Worm (Caenorhabditis elegans): ENCODE measurements around the gene srw-29.
"Not testable (repeated sequence)": the region's sequence is repeated elsewhere in the genome, so short reads cannot be mapped to it uniquely, and the experiment has no call there.

Gene srw-29

ce11 chrV:16393728-16394127 lies 30.6 kb downstream of the srw-29 start, which contains the start of gene srd-63:
Gene srd-63, minus strand, starts transcription at chrV:16393828.
- TF ChIP-seq ceh-36 (tag; optimal IDR thresholded peaks at IDR 0.05), result no peak
- no peak for TF ChIP-seq tbx-11 (GFP tag; IDR thresholded peaks at IDR 0.05)
- no peak for TF ChIP-seq hmbx-1 (tag; optimal IDR thresholded peaks at IDR 0.05)
- TF ChIP-seq pes-1 (GFP tag; IDR thresholded peaks at IDR 0.05), result no peak
- no peak for TF ChIP-seq ets-7 (tag; optimal IDR thresholded peaks at IDR 0.05)
- no peak for TF ChIP-seq B0310.2 (tag; optimal IDR thresholded peaks at IDR 0.05)
- TF ChIP-seq hmg-4 (GFP tag; optimal IDR thresholded peaks at IDR 0.05), result no peak
- TF ChIP-seq F13C5.2 (tag; optimal IDR thresholded peaks at IDR 0.05), result no peak
- no peak for TF ChIP-seq tbx-37 (GFP tag; conservative IDR thresholded peaks at IDR 0.05)
- no peak for TF ChIP-seq ama-1 (optimal IDR thresholded peaks at IDR 0.05)
- TF ChIP-seq hnd-1 (tag; optimal IDR thresholded peaks at IDR 0.05), result no peak
- TF ChIP-seq ceh-13 (GFP tag; optimal IDR thresholded peaks at IDR 0.05), result no peak

DNA sequence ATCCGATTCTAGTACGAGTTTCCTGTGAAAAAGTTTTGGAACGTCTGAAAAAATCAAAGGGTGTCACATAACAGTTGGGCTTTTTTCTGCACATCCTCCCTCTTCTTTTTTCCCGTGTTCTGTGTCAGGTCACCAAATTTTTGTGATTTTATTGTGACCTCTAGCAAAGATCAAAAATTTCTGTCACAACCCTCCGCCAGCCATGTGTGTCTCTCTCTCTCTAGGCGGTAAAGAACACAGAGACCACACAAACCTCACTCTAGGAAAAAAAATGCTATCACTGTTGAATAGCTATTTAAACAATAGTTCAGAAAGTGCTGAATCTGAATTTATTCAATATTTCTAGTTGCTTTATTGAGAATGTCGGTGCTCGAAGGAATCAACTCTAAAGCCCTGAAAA lies 33.7 kb downstream of the srw-29 start, which contains the start of gene gst-44:
Gene gst-44, plus strand, starts transcription at position 237 of the 400 bp plus-strand sequence.
- no peak for TF ChIP-seq pes-1 (GFP tag; IDR thresholded peaks at IDR 0.05)
- no peak for TF ChIP-seq tra-4 (tag; optimal IDR thresholded peaks at IDR 0.05)
- no peak for TF ChIP-seq ceh-36 (tag; optimal IDR thresholded peaks at IDR 0.05)
- no peak for TF ChIP-seq aly-1 (tag; optimal IDR thresholded peaks at IDR 0.05)
- no peak for TF ChIP-seq ama-1 (optimal IDR thresholded peaks at IDR 0.05)
- no peak for TF ChIP-seq ets-7 (tag; optimal IDR thresholded peaks at IDR 0.05)
- TF ChIP-seq hmbx-1 (tag; optimal IDR thresholded peaks at IDR 0.05), result no peak
- no peak for TF ChIP-seq scrt-1 (GFP tag; IDR thresholded peaks at IDR 0.05)
- TF ChIP-seq B0310.2 (tag; optimal IDR thresholded peaks at IDR 0.05), result no peak
- no peak for TF ChIP-seq hmg-4 (GFP tag; optimal IDR thresholded peaks at IDR 0.05)
- no peak for TF ChIP-seq sea-1 (GFP tag; conservative IDR thresholded peaks at IDR 0.05)
- no peak for TF ChIP-seq flt-1 (GFP tag; IDR thresholded peaks at IDR 0.05)
- no peak for TF ChIP-seq ceh-13 (GFP tag; optimal IDR thresholded peaks at IDR 0.05)
- TF ChIP-seq F13C5.2 (tag; optimal IDR thresholded peaks at IDR 0.05), result no peak
- TF ChIP-seq hnd-1 (tag; optimal IDR thresholded peaks at IDR 0.05), result no peak
- TF ChIP-seq tbx-11 (GFP tag; IDR thresholded peaks at IDR 0.05), result no peak

DNA sequence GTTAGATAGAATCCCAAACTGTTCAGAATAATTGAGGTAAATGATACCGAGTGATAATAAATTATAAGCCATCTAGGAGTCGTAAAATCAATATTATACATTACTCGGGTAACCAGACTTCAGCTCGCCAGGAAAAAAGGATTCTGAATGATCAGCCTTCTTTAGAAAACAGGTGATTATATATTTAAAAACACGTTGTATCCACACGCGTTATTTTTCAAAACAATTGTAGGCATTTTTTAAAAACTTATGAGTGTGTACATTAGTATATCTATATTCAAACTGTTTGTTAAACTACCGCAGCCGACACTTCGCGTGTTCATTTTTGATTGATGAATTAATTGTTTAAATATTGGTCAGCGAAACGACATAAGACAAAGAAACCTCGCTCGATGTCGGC lies 36.1 kb downstream of the srw-29 start, which contains the start of gene sri-65:
Gene sri-65, minus strand, starts transcription at position 101 of the 400 bp plus-strand sequence.
- TF ChIP-seq aly-1 (tag; optimal IDR thresholded peaks at IDR 0.05) (no peak), hmbx-1 (tag; optimal IDR thresholded peaks at IDR 0.05) (no peak), F13C5.2 (tag; optimal IDR thresholded peaks at IDR 0.05) (no peak), B0310.2 (tag; optimal IDR thresholded peaks at IDR 0.05) (no peak), tbx-37 (GFP tag; conservative IDR thresholded peaks at IDR 0.05) (no peak), tra-4 (tag; optimal IDR thresholded peaks at IDR 0.05) (no peak), pes-1 (GFP tag; IDR thresholded peaks at IDR 0.05) (no peak), hnd-1 (tag; optimal IDR thresholded peaks at IDR 0.05) (no peak), ceh-13 (GFP tag; optimal IDR thresholded peaks at IDR 0.05) (no peak), hmg-4 (GFP tag; optimal IDR thresholded peaks at IDR 0.05) (no peak), tbx-11 (GFP tag; IDR thresholded peaks at IDR 0.05) (no peak)

- TF ChIP-seq scrt-1 (GFP tag; IDR thresholded peaks at IDR 0.05); tra-4 (tag; optimal IDR thresholded peaks at IDR 0.05); B0310.2 (tag; optimal IDR thresholded peaks at IDR 0.05): not testable (repeated sequence)
Observed at ce11 chrV:16383729-16384128, 40.6 kb downstream of the srw-29 start, which contains the start of gene F13A7.7. Gene F13A7.7, minus strand, starts transcription at chrV:16383829.

DNA sequence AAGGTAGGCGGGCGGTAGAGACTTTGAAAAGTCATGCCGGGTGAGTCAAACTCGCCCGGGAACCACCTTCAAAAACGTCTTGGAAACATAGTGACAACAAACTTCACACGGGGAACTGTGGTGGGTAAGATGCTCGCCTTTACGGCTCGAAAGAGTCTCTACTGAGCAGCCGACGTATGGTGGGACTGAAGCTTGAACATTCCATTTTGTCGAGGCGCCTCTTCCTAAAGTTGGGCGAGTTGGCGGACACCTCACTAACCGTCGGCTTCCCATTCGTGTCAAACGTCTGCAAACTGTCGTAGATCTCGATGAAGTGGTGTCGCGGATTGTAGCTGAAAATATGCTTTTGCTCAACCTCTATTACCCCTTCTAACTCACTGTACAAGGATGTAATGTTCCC lies 41.4 kb downstream of the srw-29 start:
- TF ChIP-seq scrt-1 (GFP tag; IDR thresholded peaks at IDR 0.05), result no peak
- TF ChIP-seq flt-1 (GFP tag; IDR thresholded peaks at IDR 0.05), result no peak
- no peak for TF ChIP-seq ceh-36 (tag; optimal IDR thresholded peaks at IDR 0.05)
- TF ChIP-seq pes-1 (GFP tag; IDR thresholded peaks at IDR 0.05), result no peak
- no peak for TF ChIP-seq ceh-13 (GFP tag; optimal IDR thresholded peaks at IDR 0.05)
- no peak for TF ChIP-seq ama-1 (optimal IDR thresholded peaks at IDR 0.05)
- no peak for TF ChIP-seq sea-1 (GFP tag; conservative IDR thresholded peaks at IDR 0.05)
- no peak for TF ChIP-seq ets-7 (tag; optimal IDR thresholded peaks at IDR 0.05)
- TF ChIP-seq hmbx-1 (tag; optimal IDR thresholded peaks at IDR 0.05), result no peak
- no peak for TF ChIP-seq F13C5.2 (tag; optimal IDR thresholded peaks at IDR 0.05)
- no peak for TF ChIP-seq B0310.2 (tag; optimal IDR thresholded peaks at IDR 0.05)
- TF ChIP-seq hnd-1 (tag; optimal IDR thresholded peaks at IDR 0.05), result no peak
- no peak for TF ChIP-seq tbx-37 (GFP tag; conservative IDR thresholded peaks at IDR 0.05)

ce11 chrV:16377849-16378248 lies 46.5 kb downstream of the srw-29 start, which contains the start of gene F13A7.1:
Gene F13A7.1, minus strand, starts transcription at chrV:16377949.
- TF ChIP-seq hmbx-1 (tag; optimal IDR thresholded peaks at IDR 0.05) (no peak), ama-1 (optimal IDR thresholded peaks at IDR 0.05) (no peak), tbx-37 (GFP tag; conservative IDR thresholded peaks at IDR 0.05) (no peak), tra-4 (tag; optimal IDR thresholded peaks at IDR 0.05) (no peak), F13C5.2 (tag; optimal IDR thresholded peaks at IDR 0.05) (no peak)

DNA sequence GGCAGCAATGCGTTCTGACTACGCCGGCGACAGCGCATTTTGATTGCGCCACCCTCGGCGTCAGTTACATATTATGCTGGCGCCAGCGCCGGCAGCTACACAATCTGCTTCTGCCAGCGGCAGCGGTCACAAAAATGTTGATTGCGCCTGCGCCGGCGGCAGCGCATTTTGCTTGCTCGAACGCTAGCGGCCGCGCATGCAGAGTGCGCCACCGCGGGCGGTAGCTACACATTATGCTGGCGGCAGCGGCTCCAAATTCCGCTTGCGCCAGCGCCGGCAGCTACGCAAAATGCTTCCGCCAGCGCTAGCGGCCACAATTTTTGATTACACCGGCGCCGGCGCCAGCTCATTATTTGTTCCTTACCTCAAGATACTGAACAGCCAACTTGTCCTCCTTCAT lies 47.1 kb downstream of the srw-29 start:
- TF ChIP-seq tbx-11 (GFP tag; IDR thresholded peaks at IDR 0.05) (no peak), hmg-4 (GFP tag; optimal IDR thresholded peaks at IDR 0.05) (no peak), hnd-1 (tag; optimal IDR thresholded peaks at IDR 0.05) (no peak), ceh-36 (tag; optimal IDR thresholded peaks at IDR 0.05) (no peak), ets-7 (tag; optimal IDR thresholded peaks at IDR 0.05) (no peak), hmbx-1 (tag; optimal IDR thresholded peaks at IDR 0.05) (no peak)

DNA sequence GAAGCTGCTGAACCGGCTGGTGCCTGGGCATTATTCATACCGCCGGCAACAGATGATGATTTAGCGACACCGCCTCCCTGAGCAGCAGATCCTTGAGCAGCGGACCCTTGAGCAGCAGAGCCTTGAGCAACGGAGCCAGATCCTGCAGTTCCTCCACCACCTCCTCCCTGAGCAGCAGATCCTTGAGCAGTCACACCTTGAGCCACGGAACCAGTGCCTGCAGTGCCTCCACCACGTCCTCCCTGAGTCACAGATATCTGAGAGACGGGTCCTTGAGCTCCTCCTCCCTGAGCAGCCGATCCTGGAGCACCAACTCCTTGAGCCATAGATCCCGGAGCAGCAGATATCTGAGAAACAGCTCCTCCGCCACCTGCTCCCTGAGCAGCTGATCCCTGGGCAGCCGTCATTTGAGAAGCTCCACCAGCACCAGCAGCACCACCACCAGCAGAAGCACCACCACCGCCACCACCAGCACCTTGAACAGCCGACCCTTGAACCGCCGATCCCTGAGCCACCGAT lies 47.8 kb downstream of the srw-29 start:
- TF ChIP-seq tbx-11 (GFP tag; IDR thresholded peaks at IDR 0.05) (no peak), hnd-1 (tag; optimal IDR thresholded peaks at IDR 0.05) (no peak), aly-1 (tag; optimal IDR thresholded peaks at IDR 0.05) (no peak), flt-1 (GFP tag; IDR thresholded peaks at IDR 0.05) (no peak), ama-1 (optimal IDR thresholded peaks at IDR 0.05) (no peak), F13C5.2 (tag; optimal IDR thresholded peaks at IDR 0.05) (no peak), scrt-1 (GFP tag; IDR thresholded peaks at IDR 0.05) (no peak), ets-7 (tag; optimal IDR thresholded peaks at IDR 0.05) (no peak), tbx-37 (GFP tag; conservative IDR thresholded peaks at IDR 0.05) (no peak), pes-1 (GFP tag; IDR thresholded peaks at IDR 0.05) (no peak), ceh-13 (GFP tag; optimal IDR thresholded peaks at IDR 0.05) (no peak), hmbx-1 (tag; optimal IDR thresholded peaks at IDR 0.05) (no peak), ceh-36 (tag; optimal IDR thresholded peaks at IDR 0.05) (no peak)

Data from whole organism, early embryonic.